Fruit fly (Drosophila melanogaster) whole organism, embryonic: Measurements from ENCODE around the gene CG32354.

Source experiments
- Asciz ChIP-seq: fragments of 200-800 bp; sonication (Bioruptor generic); optimal IDR thresholded peaks from 2 replicates; lab custom pipeline; 2017; ENCODE audit warnings: missing biosample characterization, mild to moderate bottlenecking, missing genetic modification characterization, missing genetic modification reagents
- Bteb2 ChIP-seq: fragments of 200-800 bp; sonication (Bioruptor generic); optimal IDR thresholded peaks from 2 replicates; lab custom pipeline; 2016; ENCODE audit warnings: missing biosample characterization, missing genetic modification characterization
- CG10654 ChIP-seq: fragments of 200-800 bp; sonication (Bioruptor generic); optimal IDR thresholded peaks from 2 replicates; lab custom pipeline; 2016; ENCODE audit warnings: missing biosample characterization, missing genetic modification characterization
- CG11085 ChIP-seq: fragments of 200-800 bp; sonication (Bioruptor generic); IDR thresholded peaks from 2 replicates; pipeline ENCODE4 v1.3.6; 2022; ENCODE audit warnings: missing biosample characterization, missing genetic modification characterization
- CG11093 ChIP-seq: fragments of 200-800 bp; sonication (Bioruptor generic); IDR thresholded peaks from 3 replicates; pipeline ENCODE4 v1.3.6; 2022; ENCODE audit warnings: missing biosample characterization, missing genetic modification characterization
- CG13775 ChIP-seq: fragments of 200-800 bp; sonication (Bioruptor generic); optimal IDR thresholded peaks from 3 replicates; lab custom pipeline; 2017; ENCODE audit warnings: missing biosample characterization, mild to moderate bottlenecking, missing genetic modification characterization
- CG14710 ChIP-seq: fragments of 200-800 bp; sonication (Bioruptor generic); optimal IDR thresholded peaks from 3 replicates; lab custom pipeline; 2019; ENCODE audit warnings: missing biosample characterization, mild to moderate bottlenecking, missing genetic modification characterization, moderate library complexity
- CG15479 ChIP-seq: fragments of 200-800 bp; sonication (Bioruptor generic); optimal IDR thresholded peaks from 3 replicates; lab custom pipeline; 2019; ENCODE audit warnings: missing biosample characterization, mild to moderate bottlenecking, missing genetic modification characterization, moderate library complexity
- CG17328 ChIP-seq: fragments of 200-800 bp; sonication (Bioruptor generic); IDR thresholded peaks from 2 replicates; pipeline ENCODE4 v1.3.6; 2022; ENCODE audit warnings: missing biosample characterization, missing genetic modification characterization
- CG17568 ChIP-seq: fragments of 200-800 bp; sonication (Bioruptor generic); optimal IDR thresholded peaks from 2 replicates; lab custom pipeline; 2018; ENCODE audit warnings: missing biosample characterization, mild to moderate bottlenecking, missing genetic modification characterization, moderate library complexity
- CG2712 ChIP-seq: fragments of 200-800 bp; optimal IDR thresholded peaks from 3 replicates; lab custom pipeline; 2019; ENCODE audit warnings: missing biosample characterization, mild to moderate bottlenecking, missing genetic modification characterization, moderate library complexity
- CG2875 ChIP-seq: fragments of 200-800 bp; sonication (Bioruptor generic); optimal IDR thresholded peaks from 2 replicates; lab custom pipeline; 2017; ENCODE audit warnings: missing biosample characterization, mild to moderate bottlenecking, missing genetic modification characterization, missing genetic modification reagents
- CG30403 ChIP-seq: fragments of 200-800 bp; sonication (Bioruptor generic); optimal IDR thresholded peaks from 3 replicates; lab custom pipeline; 2016; ENCODE audit warnings: missing biosample characterization, missing genetic modification characterization
- CG31388 ChIP-seq: fragments of 200-800 bp; sonication (Bioruptor generic); optimal IDR thresholded peaks from 2 replicates; lab custom pipeline; 2016; ENCODE audit warnings: missing biosample characterization, missing genetic modification characterization
- CG31441 ChIP-seq: fragments of 200-800 bp; sonication (Bioruptor generic); IDR thresholded peaks from 2 replicates; pipeline ENCODE4 v1.3.6; 2022; ENCODE audit warnings: missing biosample characterization, missing genetic modification characterization
- CG33213 ChIP-seq: fragments of 200-800 bp; sonication (Bioruptor generic); optimal IDR thresholded peaks from 3 replicates; lab custom pipeline; 2016; ENCODE audit warnings: missing biosample characterization, missing genetic modification characterization
- CG34376 ChIP-seq: fragments of 200-800 bp; sonication (Bioruptor generic); optimal IDR thresholded peaks from 2 replicates; lab custom pipeline; 2018; ENCODE audit warnings: missing biosample characterization, mild to moderate bottlenecking, missing genetic modification characterization
- CG3847 ChIP-seq: fragments of 200-800 bp; sonication (Bioruptor generic); IDR thresholded peaks from 2 replicates; pipeline ENCODE4 v1.3.6; 2022; ENCODE audit warnings: missing biosample characterization, missing genetic modification characterization
- CG42726 ChIP-seq: fragments of 200-800 bp; sonication (Bioruptor generic); IDR thresholded peaks from 2 replicates; pipeline ENCODE4 v1.3.6; 2022; ENCODE audit warnings: missing biosample characterization, missing genetic modification characterization; ENCODE audit not compliant: partially characterized antibody
- CG6254 ChIP-seq: fragments of 200-800 bp; sonication (Bioruptor generic); optimal IDR thresholded peaks from 3 replicates; lab custom pipeline; 2017; ENCODE audit warnings: mild to moderate bottlenecking, missing biosample characterization, missing genetic modification reagents, missing genetic modification characterization
- CG6689 ChIP-seq: fragments of 200-800 bp; sonication (Bioruptor generic); IDR thresholded peaks from 2 replicates; pipeline ENCODE4 v1.3.6; 2022; ENCODE audit warnings: missing biosample characterization, missing genetic modification characterization
- CG7271 ChIP-seq: fragments of 200-800 bp; sonication (Bioruptor generic); optimal IDR thresholded peaks from 2 replicates; lab custom pipeline; 2018; ENCODE audit warnings: missing biosample characterization, mild to moderate bottlenecking, missing genetic modification characterization, moderate library complexity
- CG8089 ChIP-seq: fragments of 200-800 bp; sonication (Bioruptor generic); optimal IDR thresholded peaks from 3 replicates; lab custom pipeline; 2016; ENCODE audit warnings: missing biosample characterization, missing genetic modification characterization
- CG8359 ChIP-seq: fragments of 200-800 bp; sonication (Bioruptor generic); optimal IDR thresholded peaks from 2 replicates; lab custom pipeline; 2017; ENCODE audit warnings: missing biosample characterization, mild to moderate bottlenecking, missing genetic modification characterization, borderline replicate concordance
- CG8478 ChIP-seq: fragments of >200 bp; optimal IDR thresholded peaks from 2 replicates; lab custom pipeline; 2018
- Elba2 ChIP-seq: fragments of 200-800 bp; sonication (Bioruptor generic); optimal IDR thresholded peaks from 3 replicates; lab custom pipeline; 2016; ENCODE audit warnings: missing biosample characterization, missing genetic modification characterization
- H15 ChIP-seq: fragments of 200-800 bp; sonication (Bioruptor generic); IDR thresholded peaks from 3 replicates; pipeline ENCODE4 v1.3.6; 2022; ENCODE audit warnings: missing biosample characterization, missing genetic modification characterization
- Oli ChIP-seq: fragments of 200-800 bp; sonication (Bioruptor generic); optimal IDR thresholded peaks from 2 replicates; lab custom pipeline; 2018; ENCODE audit warnings: missing biosample characterization, mild to moderate bottlenecking, missing genetic modification characterization, moderate library complexity
- Scr ChIP-seq: fragments of 200-800 bp; sonication (Bioruptor generic); IDR thresholded peaks from 2 replicates; pipeline ENCODE4 v1.3.6; 2022; ENCODE audit warnings: missing biosample characterization, missing genetic modification characterization; ENCODE audit not compliant: partially characterized antibody
- TFAM ChIP-seq: fragments of 200-800 bp; sonication (Bioruptor generic); optimal IDR thresholded peaks from 2 replicates; lab custom pipeline; 2017; ENCODE audit warnings: missing biosample characterization, missing genetic modification characterization, inconsistent platforms
- Vsx1 ChIP-seq: fragments of 200-800 bp; sonication (Bioruptor generic); optimal IDR thresholded peaks from 2 replicates; lab custom pipeline; 2017; ENCODE audit warnings: missing biosample characterization, mild to moderate bottlenecking, missing genetic modification characterization, missing genetic modification reagents
- bsh ChIP-seq, 2 experiments: fragments of 200-800 bp; sonication (Bioruptor generic); optimal IDR thresholded peaks; 2 replicates each; lab custom pipeline; 2017 to 2018; ENCODE audit warnings: mild to moderate bottlenecking in 2 of 2, missing biosample characterization in 2 of 2, missing genetic modification characterization in 2 of 2, moderate library complexity in 1 of 2
- cg ChIP-seq: fragments of 200-800 bp; sonication (Bioruptor generic); optimal IDR thresholded peaks from 3 replicates; lab custom pipeline; 2019; ENCODE audit warnings: missing biosample characterization, mild to moderate bottlenecking, missing genetic modification characterization, moderate library complexity
- fd102C ChIP-seq: fragments of 200-800 bp; sonication (Bioruptor generic); optimal IDR thresholded peaks from 2 replicates; lab custom pipeline; 2018; ENCODE audit warnings: missing biosample characterization, mild to moderate bottlenecking, missing genetic modification characterization, moderate library complexity
- fd64A ChIP-seq: fragments of 200-800 bp; sonication (Bioruptor generic); optimal IDR thresholded peaks from 3 replicates; lab custom pipeline; 2018; ENCODE audit warnings: missing biosample characterization, mild to moderate bottlenecking, missing genetic modification characterization
- fd96Cb ChIP-seq: fragments of 200-800 bp; sonication (Bioruptor generic); optimal IDR thresholded peaks from 2 replicates; lab custom pipeline; 2018; ENCODE audit warnings: missing biosample characterization, mild to moderate bottlenecking, missing genetic modification characterization, moderate library complexity
- fru ChIP-seq: fragments of >200 bp; optimal IDR thresholded peaks from 2 replicates; lab custom pipeline; 2017
- gfzf ChIP-seq: fragments of 200-800 bp; sonication (Bioruptor generic); optimal IDR thresholded peaks from 2 replicates; lab custom pipeline; 2016; ENCODE audit warnings: missing biosample characterization, mild to moderate bottlenecking, missing genetic modification characterization, moderate library complexity
- h ChIP-seq: fragments of >200 bp; optimal IDR thresholded peaks from 2 replicates; lab custom pipeline; 2017
- hbn ChIP-seq: fragments of 200-800 bp; sonication (Bioruptor generic); IDR thresholded peaks from 2 replicates; pipeline ENCODE4 v1.3.6; 2022; ENCODE audit warnings: missing biosample characterization, missing genetic modification characterization; ENCODE audit not compliant: partially characterized antibody
- hth ChIP-seq: fragments of >200 bp; optimal IDR thresholded peaks from 2 replicates; lab custom pipeline; 2017; ENCODE audit warnings: inconsistent platforms
- kah ChIP-seq: fragments of 200-800 bp; sonication (Bioruptor generic); optimal IDR thresholded peaks from 2 replicates; lab custom pipeline; 2018; ENCODE audit warnings: missing biosample characterization, mild to moderate bottlenecking, missing genetic modification characterization
- kni ChIP-seq: fragments of 200-800 bp; sonication (Bioruptor generic); optimal IDR thresholded peaks from 3 replicates; lab custom pipeline; 2017; ENCODE audit warnings: mild to moderate bottlenecking, missing biosample characterization, missing genetic modification reagents, missing genetic modification characterization
- p53 ChIP-seq: fragments of 200-800 bp; sonication (Bioruptor generic); optimal IDR thresholded peaks from 2 replicates; lab custom pipeline; 2016; ENCODE audit warnings: missing biosample characterization, missing genetic modification characterization
- psq ChIP-seq: fragments of 200-800 bp; sonication (Bioruptor generic); optimal IDR thresholded peaks from 2 replicates; lab custom pipeline; 2017; ENCODE audit warnings: missing biosample characterization, missing genetic modification characterization
- sisA ChIP-seq: fragments of 200-800 bp; sonication (Bioruptor generic); IDR thresholded peaks from 2 replicates; pipeline ENCODE4 v1.3.6; 2022; ENCODE audit warnings: missing biosample characterization, missing genetic modification characterization
- slbo ChIP-seq: fragments of 200-800 bp; sonication (Bioruptor generic); IDR thresholded peaks from 2 replicates; pipeline ENCODE4 v1.3.6; 2022; ENCODE audit warnings: missing biosample characterization, missing genetic modification characterization
- slp2 ChIP-seq: fragments of 200-800 bp; sonication (Bioruptor generic); optimal IDR thresholded peaks from 2 replicates; lab custom pipeline; 2016; ENCODE audit warnings: missing biosample characterization, missing genetic modification characterization
- trh ChIP-seq: fragments of 200-800 bp; sonication (Bioruptor generic); optimal IDR thresholded peaks from 2 replicates; lab custom pipeline; 2016; ENCODE audit warnings: missing biosample characterization, missing genetic modification characterization
- unpg ChIP-seq: fragments of 200-800 bp; sonication (Bioruptor generic); optimal IDR thresholded peaks from 3 replicates; lab custom pipeline; 2018; ENCODE audit warnings: missing biosample characterization, mild to moderate bottlenecking, missing genetic modification characterization, moderate library complexity
- wek ChIP-seq: fragments of 200-800 bp; sonication (Bioruptor generic); optimal IDR thresholded peaks from 3 replicates; lab custom pipeline; 2018; ENCODE audit warnings: missing biosample characterization, mild to moderate bottlenecking, missing genetic modification characterization, moderate library complexity
- zfh1 ChIP-seq: fragments of 200-800 bp; sonication (Bioruptor generic); IDR thresholded peaks from 3 replicates; pipeline ENCODE4 v1.3.6; 2022; ENCODE audit warnings: missing biosample characterization, missing genetic modification characterization

The CG32354 gene

dm6 chr3L:8379161-8379560, 42.8 kb downstream of the CG32354 start (continued):
- no peak for TF ChIP-seq psq (GFP tag; lab: Kevin White, UChicago)
- TF ChIP-seq H15 (GFP tag; lab: Robert Waterston, UW), result no peak
- TF ChIP-seq zfh1 (GFP tag; lab: Robert Waterston, UW), result 0 out of 3 replicates have a peak, but pooled peaks have one; percentile 24
- TF ChIP-seq fd102C (GFP tag; lab: Kevin White, UChicago), result no peak
- TF ChIP-seq CG7271 (tag; lab: Kevin White, UChicago), result no peak
- peak; percentile 48 for TF ChIP-seq kni (GFP tag; lab: Kevin White, UChicago)
- no peak for TF ChIP-seq CG10654 (GFP tag; lab: Kevin White, UChicago)
- no peak for TF ChIP-seq CG6689
- peak; percentile 15 for TF ChIP-seq unpg (GFP tag; lab: Kevin White, UChicago)
- no peak for TF ChIP-seq sisA
- TF ChIP-seq Asciz, result peak; percentile 7
- no peak for TF ChIP-seq CG11085 (GFP tag; lab: Robert Waterston, UW)
- TF ChIP-seq h, result no peak
- TF ChIP-seq CG30403, result no peak
- TF ChIP-seq kah (GFP tag; lab: Kevin White, UChicago), result no peak
- no peak for TF ChIP-seq cg (GFP tag; lab: Kevin White, UChicago)
- no peak for TF ChIP-seq CG34376
- no peak for TF ChIP-seq CG33213 (GFP tag; lab: Kevin White, UChicago)
- peak; percentile 27; the same call in 1 of the 2 replicates for TF ChIP-seq slbo (GFP tag; lab: Robert Waterston, UW)
- TF ChIP-seq Elba2 (GFP tag; lab: Kevin White, UChicago), result no peak
- TF ChIP-seq CG17328 (GFP tag; lab: Robert Waterston, UW), result no peak
- TF ChIP-seq CG2875, result peak; percentile 39
- no peak for TF ChIP-seq CG11093 (GFP tag; lab: Robert Waterston, UW)
- peak in 1 of 2 experiments; percentile 62 for TF ChIP-seq bsh (GFP tag; optimal IDR thresholded peaks at IDR 0.05; lab: Kevin White, UChicago)
- TF ChIP-seq CG3847, result no peak
- no peak for TF ChIP-seq trh
- no peak for TF ChIP-seq gfzf (GFP tag; lab: Kevin White, UChicago)
- TF ChIP-seq p53 (GFP tag; lab: Kevin White, UChicago), result no peak
- no peak for TF ChIP-seq Scr (GFP tag; lab: Robert Waterston, UW)
- TF ChIP-seq slp2 (GFP tag; lab: Kevin White, UChicago), result no peak
- TF ChIP-seq CG42726, result no peak
- TF ChIP-seq TFAM (GFP tag; lab: Kevin White, UChicago), result no peak
- no peak for TF ChIP-seq fd96Cb (tag; lab: Kevin White, UChicago)
- TF ChIP-seq Oli (tag; lab: Kevin White, UChicago), result no peak
- TF ChIP-seq CG8359 (GFP tag; lab: Kevin White, UChicago), result no peak
- TF ChIP-seq CG31441 (GFP tag; lab: Robert Waterston, UW), result no peak
- TF ChIP-seq CG8089, result no peak
- TF ChIP-seq CG15479 (GFP tag; lab: Kevin White, UChicago), result no peak
- TF ChIP-seq hth (lab: Kevin White, UChicago), result no peak
- TF ChIP-seq wek (GFP tag; lab: Kevin White, UChicago), result peak; percentile 36
- TF ChIP-seq CG31388, result no peak
- TF ChIP-seq fd64A (GFP tag; lab: Kevin White, UChicago), result peak; percentile 55
- TF ChIP-seq CG8478 (lab: Kevin White, UChicago), result no peak
- peak; percentile 29 for TF ChIP-seq CG6254 (GFP tag; lab: Kevin White, UChicago)
- no peak for TF ChIP-seq Bteb2
- TF ChIP-seq fru (lab: Kevin White, UChicago), result no peak
- TF ChIP-seq Vsx1, result no peak
- peak; percentile 46 for TF ChIP-seq CG14710
- no peak for TF ChIP-seq hbn (GFP tag; lab: Robert Waterston, UW)
- TF ChIP-seq CG13775 (GFP tag; lab: Kevin White, UChicago), result no peak
- no peak for TF ChIP-seq CG17568 (GFP tag; lab: Kevin White, UChicago)
- peak; percentile 8 for TF ChIP-seq CG2712 (tag; lab: Kevin White, UChicago)
